Worm (Caenorhabditis elegans) whole organism, L4 larva: Measurements from ENCODE around the gene orc-5.

ENCODE experiments used
- egl-27 ChIP-seq: sonication (generic microtip); optimal IDR thresholded peaks from 3 replicates; lab custom pipeline; 2017; ENCODE audit warnings: missing biosample characterization, missing genetic modification reagents, missing genetic modification characterization
- gei-8 ChIP-seq: fragments of 200-800 bp; sonication (Bioruptor generic); optimal IDR thresholded peaks from 2 replicates; lab custom pipeline; 2018; ENCODE audit warnings: mild to moderate bottlenecking, missing genetic modification characterization, missing compliant biosample characterization
- lin-13 ChIP-seq: fragments of 150-350 bp; optimal IDR thresholded peaks from 2 replicates; lab custom pipeline; 2014; ENCODE audit warnings: missing biosample characterization, missing genetic modification reagents, missing genetic modification characterization
- lin-39 ChIP-seq: fragments of 150-350 bp; optimal IDR thresholded peaks from 2 replicates; lab custom pipeline; 2014; ENCODE audit warnings: missing biosample characterization, missing genetic modification reagents, missing genetic modification characterization
- lir-3 ChIP-seq: sonication (generic microtip); optimal IDR thresholded peaks from 2 replicates; lab custom pipeline; 2016; ENCODE audit warnings: mild to moderate bottlenecking, missing genetic modification characterization, missing compliant biosample characterization
- mdt-29 ChIP-seq: fragments of 200-800 bp; sonication (Bioruptor generic); IDR thresholded peaks from 2 replicates; pipeline ENCODE4 v1.3.6; 2022; ENCODE audit warnings: missing genetic modification reagents, missing genetic modification characterization, missing compliant biosample characterization

- TF ChIP-seq gei-8 (no peak), lir-3 (tag; lab: Kevin White, UChicago) (no peak), lin-39 (tag; lab: Kevin White, UChicago) (no peak), lin-13 (no peak), egl-27 (no peak), mdt-29 (GFP tag; lab: Robert Waterston, UW) (no peak)
Observed at ce11 chrIV:10769353-10769752, 35.0 kb upstream of the orc-5 start, which contains the start of gene T25B9.9.
